Worm (Caenorhabditis elegans) whole organism, L3 larva: ENCODE data around the gene pqn-62.

Source experiments
- elt-1 ChIP-seq: fragments of 150-350 bp; optimal IDR thresholded peaks from 2 replicates; lab custom pipeline; 2014; ENCODE audit warnings: missing biosample characterization, missing genetic modification characterization
- elt-3 ChIP-seq, 3 experiments: fragments of 150-350 bp in 1 of 3; sonication (generic microtip) in 2 of 3; optimal IDR thresholded peaks; 2 replicates in 2 of 3; 4 replicates in 1 of 3; lab custom pipeline; 2014 to 2017; ENCODE audit warnings: missing biosample characterization in 3 of 3, missing genetic modification characterization in 3 of 3
- fkh-10 ChIP-seq: sonication (generic microtip); optimal IDR thresholded peaks from 2 replicates; lab custom pipeline; 2017; ENCODE audit warnings: missing biosample characterization, missing genetic modification reagents, missing genetic modification characterization
- fkh-2 ChIP-seq: fragments of 150-350 bp; optimal IDR thresholded peaks from 2 replicates; lab custom pipeline; 2014; ENCODE audit warnings: missing biosample characterization, missing genetic modification reagents, missing genetic modification characterization
- lin-15B ChIP-seq: fragments of 150-350 bp; optimal IDR thresholded peaks from 2 replicates; lab custom pipeline; 2014; ENCODE audit warnings: missing biosample characterization, missing genetic modification characterization
- lin-39 ChIP-seq: fragments of 150-350 bp; optimal IDR thresholded peaks from 2 replicates; lab custom pipeline; 2018; ENCODE audit warnings: missing biosample characterization, missing genetic modification reagents, missing genetic modification characterization
- nhr-25 ChIP-seq: sonication (generic microtip); optimal IDR thresholded peaks from 2 replicates; lab custom pipeline; 2017; ENCODE audit warnings: missing biosample characterization, missing genetic modification characterization
- pha-4 ChIP-seq: fragments of 150-350 bp; optimal IDR thresholded peaks from 2 replicates; lab custom pipeline; 2014; ENCODE audit warnings: missing biosample characterization, missing genetic modification reagents, missing genetic modification characterization
- skn-1 ChIP-seq: fragments of 150-350 bp; optimal IDR thresholded peaks from 2 replicates; lab custom pipeline; 2014; ENCODE audit warnings: missing biosample characterization, missing genetic modification characterization

- TF ChIP-seq elt-3 (tag; optimal IDR thresholded peaks at IDR 0.05; lab: Kevin White, UChicago) (no peak), skn-1 (tag; lab: Kevin White, UChicago) (no peak), elt-1 (no peak), fkh-2 (tag; lab: Kevin White, UChicago) (no peak), lin-39 (tag; lab: Kevin White, UChicago) (no peak), pha-4 (no peak), nhr-25 (tag; lab: Kevin White, UChicago) (no peak), fkh-10 (no peak), lin-15B (no peak)
Measured at ce11 chrX:5151403-5151802, 44.5 kb upstream of the pqn-62 start.
